Fruit fly (Drosophila melanogaster): ENCODE data around the gene Gr94a.

Gene Gr94a

dm6 chr3R:23009480-23010115, 41.9 kb upstream of the Gr94a start:
- TF ChIP-seq CTCF (GFP tag; optimal IDR thresholded peaks at IDR 0.05) (no peak), chif (GFP tag; optimal IDR thresholded peaks at IDR 0.05) (no peak), CG15011 (GFP tag; optimal IDR thresholded peaks at IDR 0.05) (no peak), sqz (GFP tag; optimal IDR thresholded peaks at IDR 0.05) (no peak), fu2 (GFP tag; optimal IDR thresholded peaks at IDR 0.05) (no peak), CG12769 (tag; optimal IDR thresholded peaks at IDR 0.05) (no peak), Jarid2 (GFP tag; optimal IDR thresholded peaks at IDR 0.05) (no peak), Ets65A (GFP tag) (peak; percentile 61), CG8281 (tag; optimal IDR thresholded peaks at IDR 0.05) (no peak), pnt (GFP tag; optimal IDR thresholded peaks at IDR 0.05) (no peak), ci (GFP tag; IDR thresholded peaks at IDR 0.05) (no peak), Rfx (GFP tag; IDR thresholded peaks at IDR 0.05) (peak; percentile 48; the same call in 1 of the 2 replicates), prd (optimal IDR thresholded peaks at IDR 0.05) (no peak), prd (GFP tag; IDR thresholded peaks at IDR 0.05) (0 out of 3 replicates have a peak, but pooled peaks have one; percentile 25), CG12219 (GFP tag; optimal IDR thresholded peaks at IDR 0.05) (no peak), gsb (GFP tag; IDR thresholded peaks at IDR 0.05) (peak; percentile 25; the same call in 1 of the 2 replicates), Hmx (GFP tag; optimal IDR thresholded peaks at IDR 0.05) (no peak), sr (GFP tag; IDR thresholded peaks at IDR 0.05) (no peak), CG11504 (tag; optimal IDR thresholded peaks at IDR 0.05) (no peak), CG6683 (GFP tag; optimal IDR thresholded peaks at IDR 0.05) (no peak), CG14014 (GFP tag; IDR thresholded peaks at IDR 0.05) (peak; percentile 41; the same call in 1 of the 2 replicates), CG11456 (GFP tag; IDR thresholded peaks at IDR 0.05) (0 out of 3 replicates have a peak, but pooled peaks have one; percentile 41), MESR4 (GFP tag; optimal IDR thresholded peaks at IDR 0.05) (no peak), gce (GFP tag; IDR thresholded peaks at IDR 0.05) (no peak), Sry-β (GFP tag; optimal IDR thresholded peaks at IDR 0.05) (no peak), CG10979 (tag; optimal IDR thresholded peaks at IDR 0.05) (no peak), CG2678 (tag; optimal IDR thresholded peaks at IDR 0.05) (no peak), Taf1 (GFP tag; IDR thresholded peaks at IDR 0.05) (no peak), slbo (GFP tag; IDR thresholded peaks at IDR 0.05) (peak; percentile 61), wdn (GFP tag; IDR thresholded peaks at IDR 0.05) (no peak), cato (GFP tag; optimal IDR thresholded peaks at IDR 0.05; ENCODE audit: borderline replicate concordance) (no peak), C15 (GFP tag; IDR thresholded peaks at IDR 0.05) (no peak), Hr78 (GFP tag; optimal IDR thresholded peaks at IDR 0.05) (no peak), Lim3 (GFP tag; IDR thresholded peaks at IDR 0.05) (no peak), H15 (GFP tag; IDR thresholded peaks at IDR 0.05) (0 out of 3 replicates have a peak, but pooled peaks have one; percentile 7), pan (optimal IDR thresholded peaks at IDR 0.05) (no peak), pan (GFP tag; optimal IDR thresholded peaks at IDR 0.05 in 1 of 2, IDR thresholded peaks at IDR 0.05 in 1 of 2) (peak in 1 of 2 experiments; percentile 5), CG9932 (GFP tag; IDR thresholded peaks at IDR 0.05) (peak; percentile 47), ken (GFP tag; IDR thresholded peaks at IDR 0.05) (no peak), CG13296 (GFP tag; optimal IDR thresholded peaks at IDR 0.05) (no peak), B-H2 (GFP tag; optimal IDR thresholded peaks at IDR 0.05) (no peak), Hand (GFP tag; optimal IDR thresholded peaks at IDR 0.05) (no peak), stc (GFP tag; IDR thresholded peaks at IDR 0.05) (no peak), CG8388 (GFP tag; optimal IDR thresholded peaks at IDR 0.05) (no peak), CG10366 (GFP tag; IDR thresholded peaks at IDR 0.05) (no peak), Dbx (GFP tag; IDR thresholded peaks at IDR 0.05) (peak; percentile 52; the same call in 1 of the 3 replicates), CG15696 (tag; optimal IDR thresholded peaks at IDR 0.05) (no peak), CG11085 (GFP tag; IDR thresholded peaks at IDR 0.05) (peak; percentile 53), CG5180 (GFP tag; optimal IDR thresholded peaks at IDR 0.05) (peak; percentile 90), CG14965 (GFP tag; optimal IDR thresholded peaks at IDR 0.05; ENCODE audit: borderline replicate concordance) (no peak), cg (GFP tag; optimal IDR thresholded peaks at IDR 0.05) (no peak)

Measured in whole organism, embryonic.